Worm (Caenorhabditis elegans) whole organism, L1 larva: ENCODE data around the gene fkb-1.

Experiments used
- C04F5.9 ChIP-seq: sonication (generic microtip); optimal IDR thresholded peaks from 2 replicates; lab custom pipeline; 2016; ENCODE audit warnings: missing genetic modification characterization, missing compliant biosample characterization
- C16A3.4 ChIP-seq: fragments of 150-350 bp; optimal IDR thresholded peaks from 2 replicates; lab custom pipeline; 2014; ENCODE audit warnings: missing biosample characterization, missing genetic modification characterization
- C34B4.2 ChIP-seq: sonication (generic microtip); optimal IDR thresholded peaks from 2 replicates; lab custom pipeline; 2017; ENCODE audit warnings: mild to moderate bottlenecking, missing genetic modification characterization, missing compliant biosample characterization
- F16B12.6 ChIP-seq: fragments of 150-350 bp; optimal IDR thresholded peaks from 2 replicates; lab custom pipeline; 2014; ENCODE audit warnings: missing biosample characterization, missing genetic modification characterization
- alr-1 ChIP-seq: fragments of 200-800 bp; sonication (Bioruptor generic); optimal IDR thresholded peaks from 2 replicates; lab custom pipeline; 2018; ENCODE audit warnings: borderline replicate concordance, mild to moderate bottlenecking, missing genetic modification characterization, missing compliant biosample characterization
- blmp-1 ChIP-seq: fragments of 150-350 bp; optimal IDR thresholded peaks from 2 replicates; lab custom pipeline; 2014; ENCODE audit warnings: missing biosample characterization, missing genetic modification characterization
- ceh-63 ChIP-seq: fragments of 200-800 bp; sonication (Bioruptor generic); optimal IDR thresholded peaks from 2 replicates; lab custom pipeline; 2018; ENCODE audit warnings: mild to moderate bottlenecking, missing genetic modification characterization, missing compliant biosample characterization
- ceh-8 ChIP-seq: fragments of 200-800 bp; sonication (Bioruptor generic); optimal IDR thresholded peaks from 2 replicates; lab custom pipeline; 2018; ENCODE audit warnings: mild to moderate bottlenecking, missing genetic modification characterization, moderate library complexity, missing compliant biosample characterization
- ceh-82 ChIP-seq, 3 experiments: fragments of 150-350 bp in 1 of 3; sonication (generic microtip) in 2 of 3; optimal IDR thresholded peaks; 2 replicates each; lab custom pipeline; 2014 to 2017; ENCODE audit warnings: missing biosample characterization in 3 of 3, missing genetic modification characterization in 3 of 3
- ceh-88 ChIP-seq: fragments of 200-800 bp; sonication (Bioruptor generic); IDR thresholded peaks from 2 replicates; pipeline ENCODE4 v1.3.6; 2022; ENCODE audit warnings: missing genetic modification characterization, missing compliant biosample characterization
- dpl-1 ChIP-seq, 3 experiments: fragments of 150-350 bp in 2 of 3; sonication (generic microtip) in 1 of 3; optimal IDR thresholded peaks; 2 replicates each; lab custom pipeline; 2014 to 2017; ENCODE audit warnings: missing biosample characterization in 3 of 3, missing genetic modification characterization in 3 of 3, missing genetic modification reagents in 3 of 3
- efl-1 ChIP-seq, 4 experiments: fragments of 150-350 bp; optimal IDR thresholded peaks in 3 of 4; peaks in 1 of 4; 1 replicate in 1 of 4; 2 replicates in 3 of 4; lab custom pipeline; 2014; ENCODE audit warnings: missing biosample characterization in 2 of 4, missing genetic modification characterization in 2 of 4, missing genetic modification reagents in 2 of 4
- egl-13 ChIP-seq: sonication (generic microtip); optimal IDR thresholded peaks from 2 replicates; lab custom pipeline; 2016; ENCODE audit warnings: missing genotype, missing genetic modification reagents, missing genetic modification characterization, missing compliant biosample characterization
- egl-27 ChIP-seq, 2 experiments: fragments of 150-350 bp in 1 of 2; sonication (generic microtip); optimal IDR thresholded peaks; 3 replicates each; lab custom pipeline; 2017 to 2018; ENCODE audit warnings: missing biosample characterization in 2 of 2, missing genetic modification characterization in 2 of 2, missing genetic modification reagents in 2 of 2
- elt-2 ChIP-seq: sonication (generic microtip); optimal IDR thresholded peaks from 2 replicates; lab custom pipeline; 2016; ENCODE audit warnings: missing genetic modification characterization, mild to moderate bottlenecking, inconsistent platforms, missing compliant biosample characterization, missing genetic modification reagents
- fkh-8 ChIP-seq: sonication (generic microtip); optimal IDR thresholded peaks from 2 replicates; lab custom pipeline; 2016; ENCODE audit warnings: mild to moderate bottlenecking, missing genetic modification characterization, missing compliant biosample characterization
- fos-1 ChIP-seq: fragments of 150-350 bp; optimal IDR thresholded peaks from 2 replicates; lab custom pipeline; 2014; ENCODE audit warnings: missing biosample characterization, missing genetic modification characterization
- grh-1 ChIP-seq: fragments of 200-800 bp; sonication (Bioruptor generic); IDR thresholded peaks from 2 replicates; pipeline ENCODE4 v1.3.6; 2022; ENCODE audit warnings: missing genetic modification reagents, missing genetic modification characterization, missing compliant biosample characterization
- hpl-2 ChIP-seq: fragments of 150-350 bp; optimal IDR thresholded peaks from 2 replicates; lab custom pipeline; 2014; ENCODE audit warnings: missing biosample characterization, missing genetic modification reagents, missing genetic modification characterization
- irx-1 ChIP-seq: sonication (generic microtip); optimal IDR thresholded peaks from 2 replicates; lab custom pipeline; 2016; ENCODE audit warnings: missing genetic modification characterization, missing compliant biosample characterization
- lin-13 ChIP-seq: fragments of 150-350 bp; optimal IDR thresholded peaks from 2 replicates; lab custom pipeline; 2014; ENCODE audit warnings: missing biosample characterization, missing genetic modification reagents, missing genetic modification characterization
- lin-14 ChIP-seq: fragments of 200-800 bp; sonication (Bioruptor generic); optimal IDR thresholded peaks from 2 replicates; lab custom pipeline; 2018; ENCODE audit warnings: mild to moderate bottlenecking, missing genetic modification characterization, moderate library complexity, missing compliant biosample characterization
- lin-39 ChIP-seq: fragments of 150-350 bp; optimal IDR thresholded peaks from 2 replicates; lab custom pipeline; 2014; ENCODE audit warnings: missing biosample characterization, missing genetic modification reagents, missing genetic modification characterization
- lir-3 ChIP-seq: sonication (generic microtip); optimal IDR thresholded peaks from 2 replicates; lab custom pipeline; 2016; ENCODE audit warnings: mild to moderate bottlenecking, missing genetic modification characterization, moderate library complexity, missing compliant biosample characterization; ENCODE audit not compliant: poor library complexity
- lsy-2 ChIP-seq, 2 experiments: fragments of 150-350 bp; optimal IDR thresholded peaks; 2 replicates each; lab custom pipeline; 2014; ENCODE audit warnings: missing biosample characterization in 2 of 2, missing genetic modification characterization in 2 of 2
- mab-9 ChIP-seq: fragments of 200-800 bp; sonication (Bioruptor generic); IDR thresholded peaks from 2 replicates; pipeline ENCODE4 v1.3.6; 2022; ENCODE audit warnings: missing genetic modification reagents, missing genetic modification characterization, missing compliant biosample characterization
- mdl-1 ChIP-seq, 2 experiments: fragments of 150-350 bp; optimal IDR thresholded peaks; 2 replicates each; lab custom pipeline; 2014 to 2017; ENCODE audit warnings: missing biosample characterization in 2 of 2, missing genetic modification characterization in 2 of 2, inconsistent platforms in 1 of 2
- mef-2 ChIP-seq: fragments of 150-350 bp; optimal IDR thresholded peaks from 2 replicates; lab custom pipeline; 2014; ENCODE audit warnings: missing biosample characterization, missing genetic modification characterization
- mep-1 ChIP-seq: fragments of 150-350 bp; optimal IDR thresholded peaks from 2 replicates; lab custom pipeline; 2014; ENCODE audit warnings: missing biosample characterization, missing genetic modification characterization
- nhr-11 ChIP-seq: fragments of 150-350 bp; optimal IDR thresholded peaks from 2 replicates; lab custom pipeline; 2014; ENCODE audit warnings: missing biosample characterization, missing genetic modification characterization
- nhr-19 ChIP-seq: fragments of 200-800 bp; sonication (Bioruptor generic); conservative IDR thresholded peaks from 2 replicates; pipeline ENCODE4 v1.3.6; 2022; ENCODE audit warnings: missing genetic modification characterization, missing compliant biosample characterization
- nhr-20 ChIP-seq: sonication (generic microtip); optimal IDR thresholded peaks from 2 replicates; lab custom pipeline; 2016; ENCODE audit warnings: mild to moderate bottlenecking, missing genetic modification characterization, missing compliant biosample characterization
- nhr-47 ChIP-seq: sonication (generic microtip); optimal IDR thresholded peaks from 2 replicates; lab custom pipeline; 2016; ENCODE audit warnings: mild to moderate bottlenecking, missing genetic modification characterization, moderate library complexity, missing compliant biosample characterization
- nhr-71 ChIP-seq: sonication (generic microtip); optimal IDR thresholded peaks from 2 replicates; lab custom pipeline; 2016; ENCODE audit warnings: mild to moderate bottlenecking, missing genetic modification characterization, moderate library complexity, missing compliant biosample characterization
- nhr-77 ChIP-seq: fragments of 150-350 bp; optimal IDR thresholded peaks from 2 replicates; lab custom pipeline; 2014; ENCODE audit warnings: missing biosample characterization, missing genetic modification characterization
- nhr-85 ChIP-seq: sonication (generic microtip); peaks from one replicate; lab custom pipeline; 2016; ENCODE audit warnings: missing genetic modification characterization, inconsistent platforms, missing compliant biosample characterization
- pax-3 ChIP-seq: fragments of 200-800 bp; sonication (Bioruptor generic); optimal IDR thresholded peaks from 2 replicates; lab custom pipeline; 2018; ENCODE audit warnings: mild to moderate bottlenecking, missing genetic modification characterization, moderate library complexity, missing compliant biosample characterization
- rnt-1 ChIP-seq: sonication (generic microtip); optimal IDR thresholded peaks from 2 replicates; lab custom pipeline; 2016; ENCODE audit warnings: mild to moderate bottlenecking, missing genetic modification characterization, moderate library complexity, missing compliant biosample characterization
- skn-1 ChIP-seq: fragments of 150-350 bp; optimal IDR thresholded peaks from 2 replicates; lab custom pipeline; 2014; ENCODE audit warnings: missing biosample characterization, missing genetic modification characterization
- snu-23 ChIP-seq: sonication (generic microtip); optimal IDR thresholded peaks from 2 replicates; lab custom pipeline; 2016; ENCODE audit warnings: missing genetic modification characterization, missing compliant biosample characterization
- sox-4 ChIP-seq: sonication (generic microtip); optimal IDR thresholded peaks from 2 replicates; lab custom pipeline; 2016; ENCODE audit warnings: missing genetic modification characterization, missing compliant biosample characterization
- sup-37 ChIP-seq: fragments of 200-800 bp; sonication (Bioruptor generic); optimal IDR thresholded peaks from 2 replicates; lab custom pipeline; 2018; ENCODE audit warnings: mild to moderate bottlenecking, missing genetic modification characterization, missing compliant biosample characterization
- swsn-7 ChIP-seq: sonication (generic microtip); optimal IDR thresholded peaks from 2 replicates; lab custom pipeline; 2016; ENCODE audit warnings: missing genetic modification characterization, missing compliant biosample characterization
- tbx-2 ChIP-seq: sonication (generic microtip); optimal IDR thresholded peaks from 2 replicates; lab custom pipeline; 2016; ENCODE audit warnings: missing genetic modification characterization, missing compliant biosample characterization
- unc-130 ChIP-seq: fragments of 150-350 bp; optimal IDR thresholded peaks from 2 replicates; lab custom pipeline; 2017; ENCODE audit warnings: missing biosample characterization, missing genetic modification characterization, inconsistent platforms
- unc-62 ChIP-seq: fragments of 150-350 bp; optimal IDR thresholded peaks from 2 replicates; lab custom pipeline; 2014; ENCODE audit warnings: missing biosample characterization, missing genetic modification reagents, missing genetic modification characterization
- unc-98 ChIP-seq: fragments of 200-800 bp; sonication (Bioruptor generic); IDR thresholded peaks from 2 replicates; pipeline ENCODE4 v1.3.6; 2022; ENCODE audit warnings: missing genetic modification characterization, missing compliant biosample characterization
- vab-15 ChIP-seq: sonication (generic microtip); optimal IDR thresholded peaks from 2 replicates; lab custom pipeline; 2017; ENCODE audit warnings: missing genotype, mild to moderate bottlenecking, missing genetic modification characterization, missing compliant biosample characterization
- xbp-1 ChIP-seq: sonication (generic microtip); optimal IDR thresholded peaks from 2 replicates; lab custom pipeline; 2016; ENCODE audit warnings: missing genetic modification characterization, missing compliant biosample characterization
- zip-4 ChIP-seq: fragments of 200-800 bp; sonication (Bioruptor generic); optimal IDR thresholded peaks from 2 replicates; lab custom pipeline; 2018; ENCODE audit warnings: mild to moderate bottlenecking, missing genetic modification characterization, moderate library complexity, missing compliant biosample characterization
- ztf-11 ChIP-seq, 2 experiments: sonication (generic microtip); optimal IDR thresholded peaks; 2 replicates each; lab custom pipeline; 2016 to 2017; ENCODE audit warnings: missing genetic modification characterization in 2 of 2, missing biosample characterization in 1 of 2, missing compliant biosample characterization in 1 of 2
- ztf-4 ChIP-seq: fragments of 150-350 bp; optimal IDR thresholded peaks from 2 replicates; lab custom pipeline; 2014; ENCODE audit warnings: missing biosample characterization, missing genetic modification characterization

fkb-1 gene

ce11 chrIV:11068314-11068713 is 31.9 kb downstream of the fkb-1 start:
- TF ChIP-seq vab-15 (tag; lab: Kevin White, UChicago): no peak
- TF ChIP-seq ceh-8: no peak
- TF ChIP-seq unc-62 (GFP tag; lab: Kevin White, UChicago): peak; percentile 61
- peak; percentile 51 for TF ChIP-seq swsn-7 (tag; lab: Kevin White, UChicago)
- peak; percentile 69 for TF ChIP-seq ztf-4 (tag; lab: Kevin White, UChicago)
- TF ChIP-seq nhr-47 (tag; lab: Kevin White, UChicago): peak; percentile 53
- TF ChIP-seq ztf-11 (tag; optimal IDR thresholded peaks at IDR 0.05; lab: Kevin White, UChicago): no peak
- no peak for TF ChIP-seq egl-13 (tag; lab: Kevin White, UChicago)
- TF ChIP-seq C16A3.4 (tag; lab: Kevin White, UChicago): peak; percentile 27
- no peak for TF ChIP-seq blmp-1
- peak; percentile 39 for TF ChIP-seq nhr-85 (tag; lab: Kevin White, UChicago)
- TF ChIP-seq fos-1: peak; percentile 33
- peak; percentile 88 for TF ChIP-seq nhr-19 (GFP tag; lab: Robert Waterston, UW)
- TF ChIP-seq F16B12.6 (tag; lab: Kevin White, UChicago): no peak
- no peak for TF ChIP-seq ceh-82 (tag; optimal IDR thresholded peaks at IDR 0.05; lab: Kevin White, UChicago)
- TF ChIP-seq ceh-88 (GFP tag; lab: Robert Waterston, UW): no peak
- TF ChIP-seq lir-3 (tag; lab: Kevin White, UChicago): peak; percentile 60
- TF ChIP-seq alr-1: no peak
- TF ChIP-seq dpl-1 (GFP tag; optimal IDR thresholded peaks at IDR 0.05; lab: Kevin White, UChicago): peak in 1 of 3 experiments; percentile 3
- peak; percentile 82 for TF ChIP-seq rnt-1
- peak; percentile 64 for TF ChIP-seq snu-23
- TF ChIP-seq lsy-2 (tag; optimal IDR thresholded peaks at IDR 0.05; lab: Kevin White, UChicago): peak; percentile 78 to 87
- no peak for TF ChIP-seq grh-1 (GFP tag; lab: Robert Waterston, UW)
- no peak for TF ChIP-seq sox-4
- TF ChIP-seq egl-27 (tag; optimal IDR thresholded peaks at IDR 0.05; lab: Kevin White, UChicago): no peak
- TF ChIP-seq fkh-8 (tag; lab: Kevin White, UChicago): no peak
- no peak for TF ChIP-seq zip-4 (GFP tag; lab: Kevin White, UChicago)
- TF ChIP-seq elt-2 (tag; lab: Kevin White, UChicago): no peak
- TF ChIP-seq mab-9 (GFP tag; lab: Robert Waterston, UW): no peak
- peak; percentile 90 for TF ChIP-seq lin-14 (GFP tag; lab: Kevin White, UChicago)
- TF ChIP-seq irx-1 (tag; lab: Kevin White, UChicago): no peak
- peak; percentile 35 for TF ChIP-seq xbp-1 (tag; lab: Kevin White, UChicago)
- peak; percentile 66 for TF ChIP-seq nhr-20 (tag; lab: Kevin White, UChicago)
- peak; percentile 46 for TF ChIP-seq lin-13 (GFP tag; lab: Kevin White, UChicago)
- TF ChIP-seq hpl-2 (GFP tag; lab: Kevin White, UChicago): no peak
- peak; percentile 42 for TF ChIP-seq unc-130
- TF ChIP-seq C04F5.9 (tag; lab: Kevin White, UChicago): peak; percentile 18
- TF ChIP-seq lin-39: peak; percentile 96
- TF ChIP-seq C34B4.2 (tag; lab: Kevin White, UChicago): no peak
- TF ChIP-seq ceh-63: no peak
- peak; percentile 57 for TF ChIP-seq tbx-2 (tag; lab: Kevin White, UChicago)
- TF ChIP-seq mef-2 (tag; lab: Kevin White, UChicago): no peak
- peak; percentile 8 for TF ChIP-seq mep-1 (tag; lab: Kevin White, UChicago)
- TF ChIP-seq nhr-11 (tag; lab: Kevin White, UChicago): peak; percentile 83
- TF ChIP-seq nhr-71 (tag; lab: Kevin White, UChicago): peak; percentile 96
- TF ChIP-seq unc-98: peak; percentile 44; the same call in 1 of the 2 replicates
- TF ChIP-seq pax-3 (tag; lab: Kevin White, UChicago): no peak
- TF ChIP-seq nhr-77: no peak
- no peak for TF ChIP-seq skn-1 (tag; lab: Kevin White, UChicago)
- peak; percentile 15 to 44 for TF ChIP-seq efl-1 (optimal IDR thresholded peaks at IDR 0.05; lab: Kevin White, UChicago)
- TF ChIP-seq efl-1 (GFP tag; optimal IDR thresholded peaks at IDR 0.05 in 1 of 2; lab: Kevin White, UChicago): peak in 1 of 2 experiments; percentile 65
- no peak for TF ChIP-seq sup-37 (GFP tag; lab: Kevin White, UChicago)
- TF ChIP-seq mdl-1 (tag; optimal IDR thresholded peaks at IDR 0.05; lab: Kevin White, UChicago): peak in 1 of 2 experiments; percentile 0
